Worm (Caenorhabditis elegans): ENCODE data around the gene ist-1.

Gene ist-1

DNA sequence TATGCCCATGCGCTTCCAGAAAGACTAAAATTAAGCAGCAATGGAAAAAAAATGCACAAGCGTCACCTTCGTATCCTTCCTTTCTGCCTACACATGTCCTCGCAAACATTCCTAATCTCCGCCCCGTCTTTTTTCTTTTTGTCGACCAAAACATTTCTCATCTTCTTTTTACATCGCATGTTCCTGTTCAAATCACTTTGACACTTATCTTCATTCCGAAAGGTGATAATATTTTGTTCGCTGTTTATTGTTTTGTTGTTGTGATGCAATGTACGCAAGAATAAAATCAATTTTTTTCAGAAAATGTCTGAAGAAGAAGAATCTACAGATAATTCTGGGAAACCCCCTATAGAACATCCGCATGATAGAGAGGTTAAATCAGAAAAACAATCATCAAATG, at the start of gene ist-1:
Gene ist-1, plus strand, starts transcription at position 301 of the 400 bp plus-strand sequence.
- no peak for TF ChIP-seq bed-3 (GFP tag; optimal IDR thresholded peaks at IDR 0.05)
- TF ChIP-seq mep-1 (tag; optimal IDR thresholded peaks at IDR 0.05) = no peak
- TF ChIP-seq snpc-4 (tag; optimal IDR thresholded peaks at IDR 0.05) = no peak
- TF ChIP-seq ceh-83 (GFP tag; optimal IDR thresholded peaks at IDR 0.05) = no peak
- no peak for TF ChIP-seq unc-120 (tag; optimal IDR thresholded peaks at IDR 0.05; ENCODE audit: poor library complexity, severe bottlenecking)
- TF ChIP-seq hlh-1 (tag; optimal IDR thresholded peaks at IDR 0.05) = no peak
- no peak for TF ChIP-seq ztf-11 (tag; optimal IDR thresholded peaks at IDR 0.05)
- TF ChIP-seq nhr-76 (tag; optimal IDR thresholded peaks at IDR 0.05) = no peak
- TF ChIP-seq elt-3 (tag; optimal IDR thresholded peaks at IDR 0.05) = no peak
- TF ChIP-seq zip-8 (tag; optimal IDR thresholded peaks at IDR 0.05) = no peak
- no peak for TF ChIP-seq M03D4.4 (tag; optimal IDR thresholded peaks at IDR 0.05)
- no peak for TF ChIP-seq cnd-1 (tag; optimal IDR thresholded peaks at IDR 0.05)
- no peak for TF ChIP-seq ham-2 (GFP tag; optimal IDR thresholded peaks at IDR 0.05)
- no peak for TF ChIP-seq nhr-2 (tag; optimal IDR thresholded peaks at IDR 0.05)

ce11 chrX:7085067-7085466, 41.4 kb upstream of the ist-1 start, which contains the start of gene Y1B5A.1:
TSS of gene Y1B5A.1 (plus strand) at chrX:7085367.
- TF ChIP-seq lsy-2 (tag; optimal IDR thresholded peaks at IDR 0.05) = no peak
- TF ChIP-seq nhr-76 (tag; optimal IDR thresholded peaks at IDR 0.05) = no peak
- TF ChIP-seq zip-8 (tag; optimal IDR thresholded peaks at IDR 0.05) = no peak
- no peak for TF ChIP-seq sem-2 (GFP tag; optimal IDR thresholded peaks at IDR 0.05)
- no peak for TF ChIP-seq flh-1 (GFP tag; optimal IDR thresholded peaks at IDR 0.05)
- TF ChIP-seq unc-62 (GFP tag; optimal IDR thresholded peaks at IDR 0.05) = no peak
- TF ChIP-seq blmp-1 (tag; optimal IDR thresholded peaks at IDR 0.05) = no peak
- TF ChIP-seq cnd-1 (tag; optimal IDR thresholded peaks at IDR 0.05) = no peak
- TF ChIP-seq lin-32 (GFP tag; optimal IDR thresholded peaks at IDR 0.05) = no peak
- TF ChIP-seq ceh-83 (GFP tag; optimal IDR thresholded peaks at IDR 0.05) = no peak
- TF ChIP-seq pha-4 (tag; optimal IDR thresholded peaks at IDR 0.05) = no peak
- no peak for TF ChIP-seq unc-39 (tag; optimal IDR thresholded peaks at IDR 0.05)

- TF ChIP-seq blmp-1 (tag; optimal IDR thresholded peaks at IDR 0.05) (no peak), pha-4 (tag; optimal IDR thresholded peaks at IDR 0.05) (no peak), sptf-1 (tag; optimal IDR thresholded peaks at IDR 0.05) (no peak), nhr-76 (tag; optimal IDR thresholded peaks at IDR 0.05) (no peak), nhr-2 (tag; optimal IDR thresholded peaks at IDR 0.05) (no peak), cnd-1 (tag; optimal IDR thresholded peaks at IDR 0.05) (no peak), ceh-83 (GFP tag; optimal IDR thresholded peaks at IDR 0.05) (no peak), ceh-43 (GFP tag; optimal IDR thresholded peaks at IDR 0.05) (no peak), flh-1 (GFP tag; optimal IDR thresholded peaks at IDR 0.05) (no peak), ham-2 (GFP tag; optimal IDR thresholded peaks at IDR 0.05) (no peak), M03D4.4 (tag; optimal IDR thresholded peaks at IDR 0.05) (no peak), nhr-12 (tag; optimal IDR thresholded peaks at IDR 0.05) (no peak), unc-120 (tag; optimal IDR thresholded peaks at IDR 0.05; ENCODE audit: poor library complexity, severe bottlenecking) (no peak), bed-3 (GFP tag; optimal IDR thresholded peaks at IDR 0.05) (no peak), ztf-11 (tag; optimal IDR thresholded peaks at IDR 0.05) (no peak), hlh-1 (tag; optimal IDR thresholded peaks at IDR 0.05) (no peak), mab-5 (tag; optimal IDR thresholded peaks at IDR 0.05) (no peak), drap-1 (GFP tag; optimal IDR thresholded peaks at IDR 0.05) (no peak)
Observed at ce11 chrX:7085912-7086311, 40.5 kb upstream of the ist-1 start, which contains the start of gene C36B7.4. TSS of gene C36B7.4 (minus strand) at chrX:7086012.

DNA sequence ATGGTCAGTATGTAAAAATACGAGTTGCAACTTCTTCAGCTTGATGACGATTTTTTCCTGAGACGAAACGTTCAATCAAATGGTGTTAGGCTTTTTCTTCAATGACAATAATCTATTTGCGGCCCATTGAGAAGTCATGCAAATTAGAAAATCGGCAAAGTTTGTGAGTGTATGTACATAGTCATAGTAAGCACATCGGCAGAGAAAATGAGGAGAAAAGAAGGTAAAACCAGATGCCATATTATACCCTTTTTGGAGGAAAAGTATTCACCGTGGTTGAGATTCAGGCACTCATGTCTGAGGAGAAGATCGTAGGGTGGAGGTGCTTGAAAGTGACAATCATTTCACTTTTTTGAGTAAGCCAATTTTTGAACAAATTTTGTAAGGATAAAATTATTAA, 30.1 kb upstream of the ist-1 start, which contains the start of gene C36B7.5:
Gene C36B7.5, minus strand, starts transcription at position 101 of the 400 bp plus-strand sequence.
- TF ChIP-seq bed-3 (GFP tag; optimal IDR thresholded peaks at IDR 0.05) = no peak
- TF ChIP-seq mls-2 (tag; optimal IDR thresholded peaks at IDR 0.05) = no peak
- TF ChIP-seq elt-1 (tag; optimal IDR thresholded peaks at IDR 0.05; ENCODE audit: borderline replicate concordance, insufficient read depth) = no peak

- no peak for TF ChIP-seq ceh-83 (GFP tag; optimal IDR thresholded peaks at IDR 0.05)
- no peak for TF ChIP-seq ceh-39 (tag; optimal IDR thresholded peaks at IDR 0.05)
- no peak for TF ChIP-seq nhr-2 (tag; optimal IDR thresholded peaks at IDR 0.05)
Observed at ce11 chrX:7099049-7099448, 27.4 kb upstream of the ist-1 start.

DNA sequence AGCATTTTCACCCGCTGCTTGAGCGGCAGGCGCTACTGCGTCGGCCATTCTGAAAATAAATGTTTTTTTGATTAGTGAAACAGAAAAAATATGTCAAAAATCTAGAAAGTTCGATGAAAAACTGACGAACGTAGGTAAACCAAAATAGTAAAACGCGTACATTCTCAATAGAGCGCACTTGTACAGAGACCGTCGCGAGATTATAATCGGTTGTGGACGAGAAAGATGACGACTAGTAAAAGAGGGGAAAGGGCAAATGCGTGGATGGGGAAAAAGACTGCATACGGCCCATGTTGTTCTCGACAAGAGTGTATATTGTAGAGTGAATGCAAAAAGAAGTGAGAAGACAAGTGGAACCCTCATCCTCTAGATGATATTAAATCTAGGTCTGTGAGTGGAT, 26.2 kb upstream of the ist-1 start, which contains the start of gene C36B7.6:
Gene C36B7.6, minus strand, starts transcription at position 49 of the 400 bp plus-strand sequence.
- TF ChIP-seq bed-3 (GFP tag; optimal IDR thresholded peaks at IDR 0.05) (no peak), lin-13 (tag; optimal IDR thresholded peaks at IDR 0.05) (peak; percentile 41), hlh-1 (tag; optimal IDR thresholded peaks at IDR 0.05) (peak; percentile 43), unc-39 (tag; optimal IDR thresholded peaks at IDR 0.05) (no peak), flh-1 (GFP tag; optimal IDR thresholded peaks at IDR 0.05) (no peak), ztf-11 (tag; optimal IDR thresholded peaks at IDR 0.05) (no peak), tbx-8 (GFP tag; optimal IDR thresholded peaks at IDR 0.05) (no peak), mep-1 (tag; optimal IDR thresholded peaks at IDR 0.05) (peak; percentile 58), nhr-76 (tag; optimal IDR thresholded peaks at IDR 0.05) (no peak), nhr-237 (tag; optimal IDR thresholded peaks at IDR 0.05) (no peak), nhr-2 (tag; optimal IDR thresholded peaks at IDR 0.05) (peak; percentile 50), ceh-39 (tag; optimal IDR thresholded peaks at IDR 0.05) (peak; percentile 42), lin-32 (GFP tag; optimal IDR thresholded peaks at IDR 0.05) (no peak), unc-62 (GFP tag; optimal IDR thresholded peaks at IDR 0.05) (no peak), elt-1 (tag; optimal IDR thresholded peaks at IDR 0.05; ENCODE audit: borderline replicate concordance, insufficient read depth) (peak; percentile 20)
